Worm (Caenorhabditis elegans): ENCODE measurements around the gene K10C2.14.

DNA sequence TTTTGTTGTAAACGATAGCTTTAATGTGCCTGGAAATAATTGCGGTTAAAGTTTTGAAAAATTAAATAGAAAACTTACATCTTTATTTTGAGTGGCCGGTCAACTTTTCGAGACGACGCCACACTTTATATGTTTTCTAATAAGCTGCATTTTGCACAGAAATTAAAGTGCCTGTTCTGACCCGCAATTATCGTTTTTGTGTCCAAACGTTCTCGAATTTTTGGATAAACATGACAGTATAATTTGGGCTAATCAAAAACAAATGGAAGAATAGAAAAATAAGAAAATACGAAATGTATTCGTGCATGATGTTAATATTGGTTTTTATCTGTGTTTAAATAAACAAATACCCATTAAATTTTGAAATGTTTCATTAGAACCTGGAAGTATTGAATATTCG, 19.7 kb downstream of the K10C2.14 start, which contains the start of gene K10C2.12:
- no peak for TF ChIP-seq lir-3 (tag; optimal IDR thresholded peaks at IDR 0.05; ENCODE audit: poor library complexity)
- no peak for TF ChIP-seq nhr-12 (tag; optimal IDR thresholded peaks at IDR 0.05)
- TF ChIP-seq C16A3.4 (tag; optimal IDR thresholded peaks at IDR 0.05) = no peak
- no peak for TF ChIP-seq nhr-77 (tag; optimal IDR thresholded peaks at IDR 0.05)
- TF ChIP-seq snpc-4 (tag; optimal IDR thresholded peaks at IDR 0.05) = no peak
- TF ChIP-seq ceh-82 (tag; optimal IDR thresholded peaks at IDR 0.05) = no peak
